Fruit fly (Drosophila melanogaster): ENCODE measurements around the gene CG6788.

- no peak for TF ChIP-seq EcR (GFP tag; optimal IDR thresholded peaks at IDR 0.05)
- TF ChIP-seq CG34367 (tag; optimal IDR thresholded peaks at IDR 0.05): peak; percentile 78
- TF ChIP-seq Pif1B (GFP tag; optimal IDR thresholded peaks at IDR 0.05): peak; percentile 84
- TF ChIP-seq CG8159 (tag; optimal IDR thresholded peaks at IDR 0.05): peak; percentile 76
- peak; percentile 94 for TF ChIP-seq Ets98B (GFP tag; IDR thresholded peaks at IDR 0.05)
- peak; percentile 81 for TF ChIP-seq CG15710 (tag; optimal IDR thresholded peaks at IDR 0.05)
- peak; percentile 84 for TF ChIP-seq CG10348 (GFP tag; IDR thresholded peaks at IDR 0.05)
- peak; percentile 95 for TF ChIP-seq fd96Ca (GFP tag; IDR thresholded peaks at IDR 0.05)
- TF ChIP-seq rn (GFP tag; IDR thresholded peaks at IDR 0.05): peak; percentile 79
- TF ChIP-seq CG14655 (GFP tag; optimal IDR thresholded peaks at IDR 0.05): peak; percentile 82
- peak; percentile 97 for TF ChIP-seq CG4496 (GFP tag; IDR thresholded peaks at IDR 0.05)
- TF ChIP-seq D1 (tag; optimal IDR thresholded peaks at IDR 0.05): no peak
- TF ChIP-seq Pif1A (GFP tag; optimal IDR thresholded peaks at IDR 0.05): peak; percentile 79
- TF ChIP-seq Snoo (tag; optimal IDR thresholded peaks at IDR 0.05): peak; percentile 92
Observed at dm6 chrX:17880269-17880889, 7.6 kb upstream of the CG6788 start.

Data from whole organism, pupa.